Fruit fly (Drosophila melanogaster) whole organism, embryonic: ENCODE results near the gene CG10587.

Experiments used
- Abd-B ChIP-seq: fragments of 200-800 bp; sonication (Bioruptor generic); optimal IDR thresholded peaks from 2 replicates; lab custom pipeline; 2018; ENCODE audit warnings: missing biosample characterization, mild to moderate bottlenecking, missing genetic modification characterization, moderate library complexity
- Asciz ChIP-seq: fragments of 200-800 bp; sonication (Bioruptor generic); optimal IDR thresholded peaks from 2 replicates; lab custom pipeline; 2017; ENCODE audit warnings: missing biosample characterization, mild to moderate bottlenecking, missing genetic modification characterization, missing genetic modification reagents
- Awh ChIP-seq: fragments of 200-800 bp; sonication (Bioruptor generic); IDR thresholded peaks from 2 replicates; pipeline ENCODE4, ENCODE4 v1.3.6; 2022; ENCODE audit warnings: missing biosample characterization, missing genetic modification characterization
- Bgb ChIP-seq: fragments of 200-800 bp; sonication (Bioruptor generic); IDR thresholded peaks from 2 replicates; pipeline ENCODE4 v1.3.6; 2022; ENCODE audit warnings: missing biosample characterization, missing genetic modification characterization; ENCODE audit not compliant: partially characterized antibody
- CG11723 ChIP-seq: fragments of 200-800 bp; sonication (Bioruptor generic); optimal IDR thresholded peaks from 2 replicates; lab custom pipeline; 2017; ENCODE audit warnings: missing biosample characterization, mild to moderate bottlenecking, missing genetic modification characterization
- CG12659 ChIP-seq: fragments of 200-800 bp; sonication (Bioruptor generic); optimal IDR thresholded peaks from 3 replicates; lab custom pipeline; 2017; ENCODE audit warnings: mild to moderate bottlenecking, missing biosample characterization, missing genetic modification reagents, missing genetic modification characterization
- CG13424 ChIP-seq: fragments of 200-800 bp; sonication (Bioruptor generic); optimal IDR thresholded peaks from 2 replicates; lab custom pipeline; 2019; ENCODE audit warnings: missing biosample characterization, mild to moderate bottlenecking, missing genetic modification characterization, moderate library complexity
- CG13775 ChIP-seq: fragments of 200-800 bp; sonication (Bioruptor generic); optimal IDR thresholded peaks from 3 replicates; lab custom pipeline; 2017; ENCODE audit warnings: missing biosample characterization, mild to moderate bottlenecking, missing genetic modification characterization
- CG15269 ChIP-seq: fragments of 200-800 bp; sonication (Bioruptor generic); optimal IDR thresholded peaks from 2 replicates; lab custom pipeline; 2018; ENCODE audit warnings: missing biosample characterization, mild to moderate bottlenecking, missing genetic modification characterization, moderate library complexity
- CG15696 ChIP-seq: fragments of 200-800 bp; sonication (Bioruptor generic); optimal IDR thresholded peaks from 2 replicates; lab custom pipeline; 2019; ENCODE audit warnings: missing biosample characterization, mild to moderate bottlenecking, missing genetic modification characterization, moderate library complexity
- CG2875 ChIP-seq: fragments of 200-800 bp; sonication (Bioruptor generic); optimal IDR thresholded peaks from 2 replicates; lab custom pipeline; 2017; ENCODE audit warnings: missing biosample characterization, mild to moderate bottlenecking, missing genetic modification characterization, missing genetic modification reagents
- CG31224 ChIP-seq: fragments of 200-800 bp; sonication (Bioruptor generic); IDR thresholded peaks from 2 replicates; pipeline ENCODE4 v1.3.6; 2022; ENCODE audit warnings: missing biosample characterization, missing genetic modification characterization
- CG31441 ChIP-seq: fragments of 200-800 bp; sonication (Bioruptor generic); IDR thresholded peaks from 2 replicates; pipeline ENCODE4 v1.3.6; 2022; ENCODE audit warnings: missing biosample characterization, missing genetic modification characterization
- CG6654 ChIP-seq: fragments of 200-800 bp; sonication (Bioruptor generic); optimal IDR thresholded peaks from 2 replicates; lab custom pipeline; 2017; ENCODE audit warnings: missing biosample characterization, mild to moderate bottlenecking, missing genetic modification characterization
- CG7963 ChIP-seq: fragments of 200-800 bp; sonication (Bioruptor generic); IDR thresholded peaks from 3 replicates; pipeline ENCODE4 v1.3.6; 2022; ENCODE audit warnings: missing biosample characterization, missing genetic modification characterization; ENCODE audit not compliant: partially characterized antibody
- CG8478 ChIP-seq: fragments of >200 bp; optimal IDR thresholded peaks from 2 replicates; lab custom pipeline; 2018
- CG9437 ChIP-seq: fragments of 200-800 bp; sonication (Bioruptor generic); optimal IDR thresholded peaks from 2 replicates; lab custom pipeline; 2018; ENCODE audit warnings: missing biosample characterization, mild to moderate bottlenecking, missing genetic modification characterization
- CG9727 ChIP-seq: fragments of 200-800 bp; sonication (Bioruptor generic); optimal IDR thresholded peaks from 3 replicates; lab custom pipeline; 2017; ENCODE audit warnings: missing biosample characterization, mild to moderate bottlenecking, missing genetic modification characterization
- CoRest ChIP-seq: fragments of 200-800 bp; sonication (Bioruptor generic); optimal IDR thresholded peaks from 3 replicates; lab custom pipeline; 2018; ENCODE audit warnings: missing biosample characterization, mild to moderate bottlenecking, missing genetic modification characterization, moderate library complexity
- D19A ChIP-seq: fragments of 200-800 bp; optimal IDR thresholded peaks from 3 replicates; lab custom pipeline; 2019; ENCODE audit warnings: missing biosample characterization, mild to moderate bottlenecking, missing genetic modification characterization, moderate library complexity
- Doc3 ChIP-seq: fragments of 200-800 bp; sonication (Bioruptor generic); IDR thresholded peaks from 3 replicates; pipeline ENCODE4 v1.3.6; 2022; ENCODE audit warnings: missing biosample characterization, missing genetic modification characterization; ENCODE audit not compliant: partially characterized antibody
- HLH4C ChIP-seq: fragments of 200-800 bp; sonication (Bioruptor generic); IDR thresholded peaks from 3 replicates; pipeline ENCODE4 v1.3.6; 2022; ENCODE audit warnings: missing biosample characterization, missing genetic modification characterization; ENCODE audit not compliant: partially characterized antibody
- Lim3 ChIP-seq: fragments of 200-800 bp; sonication (Bioruptor generic); IDR thresholded peaks from 2 replicates; pipeline ENCODE4 v1.3.6; 2022; ENCODE audit warnings: missing biosample characterization, missing genetic modification characterization
- Mad ChIP-seq: fragments of 200-800 bp; sonication (Bioruptor generic); optimal IDR thresholded peaks from 2 replicates; lab custom pipeline; 2016; ENCODE audit warnings: missing biosample characterization, missing genetic modification characterization
- Nf-YB ChIP-seq: fragments of 200-800 bp; sonication (Bioruptor generic); optimal IDR thresholded peaks from 3 replicates; lab custom pipeline; 2019; ENCODE audit warnings: missing biosample characterization, mild to moderate bottlenecking, missing genetic modification characterization, moderate library complexity
- PHDP ChIP-seq: fragments of 200-800 bp; sonication (Bioruptor generic); optimal IDR thresholded peaks from 3 replicates; lab custom pipeline; 2018; ENCODE audit warnings: missing biosample characterization, mild to moderate bottlenecking, missing genetic modification characterization, moderate library complexity
- Six4 ChIP-seq: fragments of 200-800 bp; sonication (Bioruptor generic); optimal IDR thresholded peaks from 2 replicates; lab custom pipeline; 2016; ENCODE audit warnings: missing biosample characterization, missing genetic modification characterization
- Spps ChIP-seq: fragments of 200-800 bp; sonication (Bioruptor generic); optimal IDR thresholded peaks from 2 replicates; lab custom pipeline; 2018; ENCODE audit warnings: missing biosample characterization, mild to moderate bottlenecking, missing genetic modification characterization
- Xrp1 ChIP-seq: fragments of 200-800 bp; sonication (Bioruptor generic); IDR thresholded peaks from 2 replicates; pipeline ENCODE4 v1.3.6; 2022; ENCODE audit warnings: missing biosample characterization, missing genetic modification characterization
- abd-A ChIP-seq: fragments of 200-800 bp; sonication (Bioruptor generic); optimal IDR thresholded peaks from 3 replicates; lab custom pipeline; 2019; ENCODE audit warnings: missing biosample characterization, mild to moderate bottlenecking, missing genetic modification characterization, moderate library complexity
- bsh ChIP-seq, 2 experiments: fragments of 200-800 bp; sonication (Bioruptor generic); optimal IDR thresholded peaks; 2 replicates each; lab custom pipeline; 2017 to 2018; ENCODE audit warnings: mild to moderate bottlenecking in 2 of 2, missing biosample characterization in 2 of 2, missing genetic modification characterization in 2 of 2, moderate library complexity in 1 of 2
- chinmo ChIP-seq: fragments of 200-800 bp; sonication (Bioruptor generic); IDR thresholded peaks from 4 replicates; pipeline ENCODE4 v1.3.6; 2022; ENCODE audit warnings: missing biosample characterization, missing genetic modification characterization; ENCODE audit not compliant: partially characterized antibody
- dpn ChIP-seq, 2 experiments: fragments of 200-800 bp; sonication (Bioruptor generic); optimal IDR thresholded peaks; 3 replicates each; lab custom pipeline; 2016; ENCODE audit warnings: missing biosample characterization in 2 of 2, missing genetic modification characterization in 2 of 2
- eve ChIP-seq, 2 experiments: fragments of >200 bp; optimal IDR thresholded peaks; 2 replicates each; lab custom pipeline; 2017; ENCODE audit warnings: missing biosample characterization in 2 of 2, missing genetic modification characterization in 2 of 2
- ewg ChIP-seq: fragments of 200-800 bp; sonication (Bioruptor generic); optimal IDR thresholded peaks from 3 replicates; lab custom pipeline; 2017; ENCODE audit warnings: mild to moderate bottlenecking, missing biosample characterization, missing genetic modification reagents, missing genetic modification characterization
- gsb-n ChIP-seq: fragments of 200-800 bp; sonication (Bioruptor generic); optimal IDR thresholded peaks from 3 replicates; lab custom pipeline; 2018; ENCODE audit warnings: missing biosample characterization, mild to moderate bottlenecking, missing genetic modification characterization
- hbn ChIP-seq: fragments of 200-800 bp; sonication (Bioruptor generic); IDR thresholded peaks from 2 replicates; pipeline ENCODE4 v1.3.6; 2022; ENCODE audit warnings: missing biosample characterization, missing genetic modification characterization; ENCODE audit not compliant: partially characterized antibody
- kah ChIP-seq: fragments of 200-800 bp; sonication (Bioruptor generic); optimal IDR thresholded peaks from 2 replicates; lab custom pipeline; 2018; ENCODE audit warnings: missing biosample characterization, mild to moderate bottlenecking, missing genetic modification characterization
- lbe ChIP-seq: fragments of 200-800 bp; sonication (Bioruptor generic); optimal IDR thresholded peaks from 2 replicates; lab custom pipeline; 2016; ENCODE audit warnings: missing biosample characterization, mild to moderate bottlenecking, missing genetic modification characterization
- nmo ChIP-seq: fragments of 200-800 bp; sonication (Bioruptor generic); optimal IDR thresholded peaks from 2 replicates; lab custom pipeline; 2018; ENCODE audit warnings: missing biosample characterization, mild to moderate bottlenecking, missing genetic modification characterization, moderate library complexity
- nom ChIP-seq: fragments of 200-800 bp; sonication (Bioruptor generic); optimal IDR thresholded peaks from 2 replicates; lab custom pipeline; 2017; ENCODE audit warnings: missing biosample characterization, missing genetic modification characterization, mild to moderate bottlenecking, moderate library complexity, missing genetic modification reagents
- prd ChIP-seq, 3 experiments: fragments of >200 bp in 2 of 3; fragments of 200-800 bp in 1 of 3; sonication (Bioruptor generic) in 1 of 3; optimal IDR thresholded peaks in 2 of 3; IDR thresholded peaks in 1 of 3; 2 replicates in 2 of 3; 3 replicates in 1 of 3; pipeline versions ENCODE4 v1.3.6 to Lab custom; 2017 to 2022; ENCODE audit warnings: missing biosample characterization in 1 of 3, missing genetic modification characterization in 1 of 3
- row ChIP-seq: fragments of 200-800 bp; sonication (Bioruptor generic); IDR thresholded peaks from 3 replicates; pipeline ENCODE4 v1.3.6; 2022; ENCODE audit warnings: missing biosample characterization, missing genetic modification characterization
- sr ChIP-seq: fragments of 200-800 bp; sonication (Bioruptor generic); IDR thresholded peaks from 3 replicates; pipeline ENCODE4 v1.3.6; 2022; ENCODE audit warnings: missing biosample characterization, missing genetic modification characterization
- tll ChIP-seq, 2 experiments: fragments of 200-800 bp in 1 of 2; fragments of >200 bp in 1 of 2; sonication (Bioruptor generic) in 1 of 2; optimal IDR thresholded peaks; 2 replicates each; lab custom pipeline; 2017 to 2019; ENCODE audit warnings: missing biosample characterization in 2 of 2, missing genetic modification characterization in 2 of 2, mild to moderate bottlenecking in 1 of 2, moderate library complexity in 1 of 2
- vnd ChIP-seq: fragments of 200-800 bp; sonication (Bioruptor generic); IDR thresholded peaks from 3 replicates; pipeline ENCODE4 v1.3.6; 2022; ENCODE audit warnings: missing biosample characterization, missing genetic modification characterization; ENCODE audit not compliant: partially characterized antibody

CG10587 gene

DNA sequence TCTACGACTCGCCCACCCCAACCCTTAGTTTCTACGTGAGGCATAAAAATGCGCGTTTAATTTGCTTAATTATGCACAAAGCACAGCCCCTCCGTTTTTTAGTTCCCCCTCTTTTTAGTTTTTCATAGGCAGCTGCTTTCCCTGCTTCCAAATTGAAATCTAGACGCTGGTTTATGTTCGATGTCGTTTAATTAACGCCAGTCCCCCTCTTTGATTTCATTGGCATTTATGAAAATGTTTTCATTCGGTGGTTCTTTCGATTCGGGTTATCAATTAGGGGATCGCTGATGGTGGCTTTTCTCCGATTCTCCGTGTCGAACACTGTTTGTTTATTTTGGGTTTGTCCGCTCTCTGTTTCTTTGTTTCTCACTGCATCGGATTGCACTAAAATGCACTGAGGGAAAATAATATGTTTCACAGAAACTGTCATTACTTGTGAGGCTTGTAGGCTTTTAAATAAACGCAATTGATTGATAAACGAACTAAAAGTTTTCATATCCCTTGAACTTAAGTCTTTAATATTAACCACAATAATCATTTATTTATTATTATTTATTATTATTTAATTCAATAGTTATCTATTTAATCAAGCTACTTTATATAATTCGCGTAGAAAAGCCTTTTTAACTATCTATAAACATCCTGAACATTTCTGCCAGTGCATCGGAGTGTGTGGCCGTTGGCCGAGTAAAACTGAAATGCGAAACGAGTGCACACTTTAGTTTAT lies 32.1 kb downstream of the CG10587 start (continued):
- TF ChIP-seq CG13424 (tag; lab: Kevin White, UChicago) (peak; percentile 48), dpn (GFP tag; optimal IDR thresholded peaks at IDR 0.05; lab: Kevin White, UChicago) (peak in 1 of 2 experiments; percentile 15), Abd-B (GFP tag; lab: Kevin White, UChicago) (peak; percentile 48), abd-A (peak; percentile 41), vnd (no peak), CoRest (tag; lab: Kevin White, UChicago) (peak; percentile 58), Six4 (GFP tag; lab: Kevin White, UChicago) (peak; percentile 9), D19A (tag; lab: Kevin White, UChicago) (peak; percentile 71), kah (peak; percentile 27), CG6654 (GFP tag; lab: Kevin White, UChicago) (peak; percentile 15), nmo (GFP tag; lab: Kevin White, UChicago) (peak; percentile 77), lbe (GFP tag; lab: Kevin White, UChicago) (no peak), Lim3 (GFP tag; lab: Robert Waterston, UW) (no peak), bsh (GFP tag; optimal IDR thresholded peaks at IDR 0.05; lab: Kevin White, UChicago) (peak; percentile 36 to 79), row (GFP tag; lab: Robert Waterston, UW) (0 out of 3 replicates have a peak, but pooled peaks have one; percentile 15), Mad (GFP tag; lab: Kevin White, UChicago) (no peak), CG9437 (GFP tag; lab: Kevin White, UChicago) (peak; percentile 32), prd (optimal IDR thresholded peaks at IDR 0.05; lab: Kevin White, UChicago) (no peak), prd (GFP tag; IDR thresholded peaks at IDR 0.05; lab: Robert Waterston, UW) (peak; percentile 67; the same call in 2 of the 3 replicates), CG12659 (GFP tag; lab: Kevin White, UChicago) (no peak), tll (GFP tag; optimal IDR thresholded peaks at IDR 0.05; lab: Kevin White, UChicago) (no peak), CG13775 (peak; percentile 32), gsb-n (tag; lab: Kevin White, UChicago) (peak; percentile 72), CG9727 (GFP tag; lab: Kevin White, UChicago) (peak; percentile 59), Doc3 (GFP tag; lab: Robert Waterston, UW) (no peak), CG11723 (GFP tag; lab: Kevin White, UChicago) (peak; percentile 5), Xrp1 (peak; percentile 39; the same call in 1 of the 2 replicates), CG2875 (GFP tag; lab: Kevin White, UChicago) (peak; percentile 36), hbn (GFP tag; lab: Robert Waterston, UW) (no peak), chinmo (GFP tag; lab: Robert Waterston, UW) (no peak), sr (GFP tag; lab: Robert Waterston, UW) (no peak), PHDP (peak; percentile 43), CG15696 (tag; lab: Kevin White, UChicago) (peak; percentile 41), CG8478 (lab: Kevin White, UChicago) (no peak), Awh (GFP tag; lab: Robert Waterston, UW) (peak; percentile 64; the same call in 1 of the 2 replicates), CG7963 (GFP tag; lab: Robert Waterston, UW) (no peak), CG31441 (peak; percentile 81), HLH4C (GFP tag; lab: Robert Waterston, UW) (no peak), Bgb (GFP tag; lab: Robert Waterston, UW) (no peak), Spps (tag; lab: Kevin White, UChicago) (peak; percentile 68), Asciz (GFP tag; lab: Kevin White, UChicago) (peak; percentile 57), Nf-YB (GFP tag; lab: Kevin White, UChicago) (peak; percentile 24), CG15269 (tag; lab: Kevin White, UChicago) (peak; percentile 12), ewg (GFP tag; lab: Kevin White, UChicago) (peak; percentile 36), eve (GFP tag; optimal IDR thresholded peaks at IDR 0.05; lab: Kevin White, UChicago) (no peak), CG31224 (no peak), nom (GFP tag; lab: Kevin White, UChicago) (peak; percentile 26)
